Worm (Caenorhabditis elegans) whole organism, L4/young adult: ENCODE results near the gene aexr-3.

ENCODE experiments used
- W03F9.2 ChIP-seq: fragments of 150-350 bp; optimal IDR thresholded peaks from 2 replicates; lab custom pipeline; 2014; ENCODE audit warnings: missing biosample characterization, missing genetic modification characterization
- dao-5 ChIP-seq: sonication (generic microtip); optimal IDR thresholded peaks from 2 replicates; lab custom pipeline; 2016; ENCODE audit warnings: missing genotype, missing genetic modification characterization, moderate library complexity, missing compliant biosample characterization

ce11 chrX:8940059-8940458 lies 20.9 kb downstream of the aexr-3 start, which contains the start of gene dylt-2:
- TF ChIP-seq W03F9.2 (tag; lab: Kevin White, UChicago): no peak
- TF ChIP-seq dao-5 (tag; lab: Kevin White, UChicago): no peak
